Fruit fly (Drosophila melanogaster) whole organism, embryonic: ENCODE measurements around the gene CG42299.

ENCODE experiments used
- BtbVII ChIP-seq: fragments of 200-800 bp; sonication (Bioruptor generic); optimal IDR thresholded peaks from 3 replicates; lab custom pipeline; 2017; ENCODE audit warnings: missing biosample characterization, mild to moderate bottlenecking, missing genetic modification characterization
- Bteb2 ChIP-seq: fragments of 200-800 bp; sonication (Bioruptor generic); optimal IDR thresholded peaks from 2 replicates; lab custom pipeline; 2016; ENCODE audit warnings: missing biosample characterization, missing genetic modification characterization
- CG10431 ChIP-seq: fragments of 200-800 bp; sonication (Bioruptor generic); optimal IDR thresholded peaks from 3 replicates; lab custom pipeline; 2018; ENCODE audit warnings: missing biosample characterization, mild to moderate bottlenecking, missing genetic modification characterization
- CG10462 ChIP-seq: fragments of 200-800 bp; sonication (Bioruptor generic); optimal IDR thresholded peaks from 2 replicates; lab custom pipeline; 2016; ENCODE audit warnings: missing biosample characterization, missing genetic modification characterization
- CG13624 ChIP-seq: fragments of 200-800 bp; sonication (Bioruptor generic); optimal IDR thresholded peaks from 2 replicates; lab custom pipeline; 2016; ENCODE audit warnings: missing biosample characterization, missing genetic modification characterization
- CG14965 ChIP-seq: fragments of 200-800 bp; sonication (Bioruptor generic); optimal IDR thresholded peaks from 2 replicates; lab custom pipeline; 2016; ENCODE audit warnings: missing biosample characterization, missing genetic modification characterization, borderline replicate concordance
- CG1792 ChIP-seq: fragments of 200-800 bp; sonication (Bioruptor generic); optimal IDR thresholded peaks from 2 replicates; lab custom pipeline; 2016; ENCODE audit warnings: missing biosample characterization, missing genetic modification characterization
- CG18011 ChIP-seq: fragments of 200-800 bp; sonication (Bioruptor generic); optimal IDR thresholded peaks from 2 replicates; lab custom pipeline; 2017; ENCODE audit warnings: missing biosample characterization, missing genetic modification characterization, mild to moderate bottlenecking, moderate library complexity, missing genotype
- CG32767 ChIP-seq: fragments of 200-800 bp; sonication (Bioruptor generic); IDR thresholded peaks from 2 replicates; pipeline ENCODE4 v1.3.6; 2022; ENCODE audit warnings: missing biosample characterization, missing genetic modification characterization
- CG3281 ChIP-seq: fragments of 200-800 bp; sonication (Bioruptor generic); optimal IDR thresholded peaks from 3 replicates; lab custom pipeline; 2017; ENCODE audit warnings: missing biosample characterization, mild to moderate bottlenecking, missing genetic modification characterization
- CG3407 ChIP-seq: fragments of 200-800 bp; sonication (Bioruptor generic); optimal IDR thresholded peaks from 2 replicates; lab custom pipeline; 2018; ENCODE audit warnings: missing biosample characterization, mild to moderate bottlenecking, missing genetic modification characterization
- CG4328 ChIP-seq: fragments of 200-800 bp; sonication (Bioruptor generic); optimal IDR thresholded peaks from 3 replicates; lab custom pipeline; 2017; ENCODE audit warnings: missing biosample characterization, missing genetic modification reagents, missing genetic modification characterization
- CG5953 ChIP-seq: fragments of 200-800 bp; sonication (Bioruptor generic); IDR thresholded peaks from 2 replicates; pipeline ENCODE4 v1.3.6; 2022; ENCODE audit warnings: missing biosample characterization, missing genetic modification characterization
- CG6854 ChIP-seq: fragments of 200-800 bp; sonication (Bioruptor generic); optimal IDR thresholded peaks from 3 replicates; lab custom pipeline; 2017; ENCODE audit warnings: missing biosample characterization, mild to moderate bottlenecking, missing genetic modification characterization
- CG9437 ChIP-seq: fragments of 200-800 bp; sonication (Bioruptor generic); optimal IDR thresholded peaks from 2 replicates; lab custom pipeline; 2018; ENCODE audit warnings: missing biosample characterization, mild to moderate bottlenecking, missing genetic modification characterization
- CG9797 ChIP-seq: fragments of 200-800 bp; sonication (Bioruptor generic); optimal IDR thresholded peaks from 3 replicates; lab custom pipeline; 2018; ENCODE audit warnings: missing biosample characterization, mild to moderate bottlenecking, missing genetic modification characterization
- Elba2 ChIP-seq: fragments of 200-800 bp; sonication (Bioruptor generic); optimal IDR thresholded peaks from 3 replicates; lab custom pipeline; 2016; ENCODE audit warnings: missing biosample characterization, missing genetic modification characterization
- Fer1 ChIP-seq: fragments of 200-800 bp; sonication (Bioruptor generic); optimal IDR thresholded peaks from 2 replicates; lab custom pipeline; 2017; ENCODE audit warnings: missing biosample characterization, mild to moderate bottlenecking, missing genetic modification characterization
- Fer3 ChIP-seq: fragments of 200-800 bp; sonication (Bioruptor generic); optimal IDR thresholded peaks from 2 replicates; lab custom pipeline; 2018; ENCODE audit warnings: missing biosample characterization, mild to moderate bottlenecking, missing genetic modification characterization, moderate library complexity
- HHEX ChIP-seq: fragments of 200-800 bp; sonication (Bioruptor generic); optimal IDR thresholded peaks from 3 replicates; lab custom pipeline; 2017; ENCODE audit warnings: missing biosample characterization, mild to moderate bottlenecking, missing genetic modification characterization, missing genetic modification reagents
- Hmx ChIP-seq: fragments of 200-800 bp; sonication (Bioruptor generic); optimal IDR thresholded peaks from 2 replicates; lab custom pipeline; 2016; ENCODE audit warnings: missing biosample characterization, missing genetic modification characterization
- Hr3 ChIP-seq: fragments of 200-800 bp; sonication (Bioruptor generic); optimal IDR thresholded peaks from 3 replicates; lab custom pipeline; 2016; ENCODE audit warnings: missing biosample characterization, missing genetic modification characterization
- Meics ChIP-seq: fragments of 200-800 bp; sonication (Bioruptor generic); optimal IDR thresholded peaks from 2 replicates; lab custom pipeline; 2017; ENCODE audit warnings: missing biosample characterization, mild to moderate bottlenecking, missing genetic modification characterization
- Ptx1 ChIP-seq: fragments of 200-800 bp; sonication (Bioruptor generic); IDR thresholded peaks from 2 replicates; pipeline ENCODE4 v1.3.6; 2022; ENCODE audit warnings: missing biosample characterization, missing genetic modification characterization
- Sox102F ChIP-seq: fragments of 200-800 bp; sonication (Bioruptor generic); optimal IDR thresholded peaks from 2 replicates; lab custom pipeline; 2018; ENCODE audit warnings: missing biosample characterization, mild to moderate bottlenecking, missing genetic modification characterization, moderate library complexity
- Usf ChIP-seq: fragments of 200-800 bp; sonication (Bioruptor generic); optimal IDR thresholded peaks from 2 replicates; lab custom pipeline; 2017; ENCODE audit warnings: missing genotype, missing biosample characterization, missing genetic modification characterization
- ara ChIP-seq: fragments of 200-800 bp; sonication (Bioruptor generic); IDR thresholded peaks from 2 replicates; pipeline ENCODE4 v1.3.6; 2022; ENCODE audit warnings: missing biosample characterization, missing genetic modification characterization
- bbx ChIP-seq: fragments of 200-800 bp; sonication (Bioruptor generic); IDR thresholded peaks from 2 replicates; pipeline ENCODE4 v1.3.6; 2022; ENCODE audit warnings: missing biosample characterization, missing genetic modification characterization; ENCODE audit not compliant: partially characterized antibody
- bcd ChIP-seq: fragments of 200-800 bp; sonication (Bioruptor generic); optimal IDR thresholded peaks from 2 replicates; lab custom pipeline; 2017; ENCODE audit warnings: missing biosample characterization, mild to moderate bottlenecking, missing genetic modification characterization
- bowl ChIP-seq: fragments of 200-800 bp; sonication (Bioruptor generic); IDR thresholded peaks from 2 replicates; pipeline ENCODE4 v1.3.6; 2022; ENCODE audit warnings: missing biosample characterization, missing genetic modification characterization
- br ChIP-seq: fragments of >200 bp; optimal IDR thresholded peaks from 2 replicates; lab custom pipeline; 2017
- cg ChIP-seq: fragments of 200-800 bp; sonication (Bioruptor generic); optimal IDR thresholded peaks from 3 replicates; lab custom pipeline; 2019; ENCODE audit warnings: missing biosample characterization, mild to moderate bottlenecking, missing genetic modification characterization, moderate library complexity
- croc ChIP-seq: fragments of 200-800 bp; sonication (Bioruptor generic); conservative IDR thresholded peaks from 3 replicates; pipeline ENCODE4 v1.3.6; 2022; ENCODE audit warnings: missing biosample characterization, missing genetic modification characterization
- ftz-f1 ChIP-seq: fragments of 200-800 bp; sonication (Bioruptor generic); optimal IDR thresholded peaks from 2 replicates; lab custom pipeline; 2016; ENCODE audit warnings: missing biosample characterization, missing genetic modification characterization
- fu2 ChIP-seq: fragments of 200-800 bp; sonication (Bioruptor generic); optimal IDR thresholded peaks from 2 replicates; lab custom pipeline; 2016; ENCODE audit warnings: missing biosample characterization, missing genetic modification characterization
- gcm ChIP-seq: fragments of 200-800 bp; sonication (Bioruptor generic); optimal IDR thresholded peaks from 2 replicates; lab custom pipeline; 2019; ENCODE audit warnings: missing biosample characterization, mild to moderate bottlenecking, missing genetic modification characterization, moderate library complexity
- jigr1 ChIP-seq: fragments of 200-800 bp; sonication (Bioruptor generic); IDR thresholded peaks from 3 replicates; pipeline ENCODE4 v1.3.6; 2022; ENCODE audit warnings: missing biosample characterization, missing genetic modification characterization
- jing ChIP-seq: fragments of 200-800 bp; sonication (Bioruptor generic); optimal IDR thresholded peaks from 2 replicates; lab custom pipeline; 2018; ENCODE audit warnings: missing biosample characterization, mild to moderate bottlenecking, missing genetic modification characterization
- kah ChIP-seq: fragments of 200-800 bp; sonication (Bioruptor generic); optimal IDR thresholded peaks from 2 replicates; lab custom pipeline; 2018; ENCODE audit warnings: missing biosample characterization, mild to moderate bottlenecking, missing genetic modification characterization
- mirr ChIP-seq: fragments of 200-800 bp; sonication (Bioruptor generic); optimal IDR thresholded peaks from 3 replicates; lab custom pipeline; 2018; ENCODE audit warnings: missing biosample characterization, mild to moderate bottlenecking, missing genetic modification characterization
- nerfin-2 ChIP-seq: fragments of 200-800 bp; sonication (Bioruptor generic); IDR thresholded peaks from 2 replicates; pipeline ENCODE4 v1.3.6; 2022; ENCODE audit warnings: missing biosample characterization, missing genetic modification characterization; ENCODE audit not compliant: partially characterized antibody
- odd ChIP-seq: fragments of 200-800 bp; sonication (Bioruptor generic); optimal IDR thresholded peaks from 2 replicates; lab custom pipeline; 2017; ENCODE audit warnings: missing biosample characterization, mild to moderate bottlenecking, missing genetic modification characterization
- otp ChIP-seq: fragments of 200-800 bp; sonication (Bioruptor generic); IDR thresholded peaks from 3 replicates; pipeline ENCODE4, ENCODE4 v1.3.6; 2022; ENCODE audit warnings: missing biosample characterization, missing genetic modification characterization
- pzg ChIP-seq: fragments of 200-800 bp; sonication (Bioruptor generic); optimal IDR thresholded peaks from 3 replicates; lab custom pipeline; 2018; ENCODE audit warnings: missing biosample characterization, mild to moderate bottlenecking, missing genetic modification characterization, moderate library complexity
- rib ChIP-seq: fragments of 200-800 bp; sonication (Bioruptor generic); IDR thresholded peaks from 2 replicates; pipeline ENCODE4 v1.3.6; 2022; ENCODE audit warnings: missing biosample characterization, missing genetic modification characterization
- sc ChIP-seq, 3 experiments: fragments of >200 bp in 2 of 3; fragments of 200-800 bp in 1 of 3; sonication (Bioruptor generic) in 1 of 3; optimal IDR thresholded peaks; 2 replicates in 2 of 3; 3 replicates in 1 of 3; lab custom pipeline; 2017; ENCODE audit warnings: mild to moderate bottlenecking in 1 of 3, missing biosample characterization in 1 of 3, missing genetic modification characterization in 1 of 3, missing genetic modification reagents in 1 of 3
- sens ChIP-seq: fragments of 200-800 bp; sonication (Bioruptor generic); peaks from one replicate; lab custom pipeline; 2016; ENCODE audit warnings: missing biosample characterization, missing genetic modification characterization
- sqz ChIP-seq: fragments of 200-800 bp; sonication (Bioruptor generic); optimal IDR thresholded peaks from 3 replicates; lab custom pipeline; 2018; ENCODE audit warnings: missing biosample characterization, mild to moderate bottlenecking, missing genetic modification characterization
- tna ChIP-seq: fragments of 200-800 bp; sonication (Bioruptor generic); IDR thresholded peaks from 2 replicates; pipeline ENCODE4 v1.3.6; 2022; ENCODE audit warnings: missing biosample characterization, missing genetic modification characterization; ENCODE audit not compliant: partially characterized antibody
- unc-4 ChIP-seq: fragments of 200-800 bp; sonication (Bioruptor generic); IDR thresholded peaks from 2 replicates; pipeline ENCODE4 v1.3.6; 2022; ENCODE audit warnings: missing biosample characterization, missing genetic modification characterization; ENCODE audit not compliant: partially characterized antibody
- yki ChIP-seq: fragments of >200 bp; optimal IDR thresholded peaks from 3 replicates; lab custom pipeline; 2018

The CG42299 gene

DNA sequence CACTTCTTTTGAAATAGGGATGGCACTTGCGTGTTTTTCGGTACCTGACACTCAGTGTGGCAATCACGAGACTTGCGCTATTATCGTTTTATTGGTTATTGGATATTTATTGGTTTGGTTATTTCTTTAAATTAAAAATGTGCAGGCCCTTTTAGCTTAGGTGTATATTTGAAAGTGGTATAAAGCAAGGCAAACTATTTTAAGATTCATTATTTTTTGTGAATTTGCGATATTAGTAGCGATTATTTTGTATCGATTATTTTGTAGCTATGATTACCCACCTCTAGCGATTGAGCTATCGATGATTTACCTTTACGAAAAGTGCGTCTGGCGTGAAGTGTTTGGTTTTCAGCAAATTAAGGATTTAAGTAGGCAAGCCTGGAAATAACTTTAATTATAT, 7.4 kb upstream of the CG42299 start, which contains the start of the genes CG9215 and CG8097 (continued):
- TF ChIP-seq CG14965 (GFP tag; lab: Kevin White, UChicago) (no peak), CG1792 (GFP tag; lab: Kevin White, UChicago) (peak; percentile 25), Fer1 (GFP tag; lab: Kevin White, UChicago) (peak; percentile 27), Ptx1 (GFP tag; lab: Robert Waterston, UW) (peak; percentile 25; the same call in 1 of the 2 replicates), bcd (GFP tag; lab: Kevin White, UChicago) (no peak), Meics (GFP tag; lab: Kevin White, UChicago) (no peak), CG18011 (peak; percentile 8), nerfin-2 (GFP tag; lab: Robert Waterston, UW) (peak; percentile 94), gcm (GFP tag; lab: Kevin White, UChicago) (no peak), fu2 (GFP tag; lab: Kevin White, UChicago) (peak; percentile 36), sc (optimal IDR thresholded peaks at IDR 0.05; lab: Kevin White, UChicago) (no peak), sc (GFP tag; optimal IDR thresholded peaks at IDR 0.05; lab: Kevin White, UChicago) (no peak), unc-4 (GFP tag; lab: Robert Waterston, UW) (peak; percentile 97), CG3407 (GFP tag; lab: Kevin White, UChicago) (no peak), Usf (GFP tag; lab: Kevin White, UChicago) (no peak), sens (GFP tag; lab: Kevin White, UChicago) (peak; percentile 88), Hr3 (GFP tag; lab: Kevin White, UChicago) (no peak), croc (no peak), CG9797 (GFP tag; lab: Kevin White, UChicago) (peak; percentile 31), CG6854 (GFP tag; lab: Kevin White, UChicago) (no peak), CG4328 (GFP tag; lab: Kevin White, UChicago) (no peak), CG10431 (GFP tag; lab: Kevin White, UChicago) (no peak), ftz-f1 (GFP tag; lab: Kevin White, UChicago) (no peak), jing (no peak), tna (GFP tag; lab: Robert Waterston, UW) (peak; percentile 82), jigr1 (no peak), odd (no peak), CG3281 (no peak), Fer3 (no peak), CG32767 (GFP tag; lab: Robert Waterston, UW) (no peak), Elba2 (no peak), cg (GFP tag; lab: Kevin White, UChicago) (no peak), CG10462 (GFP tag; lab: Kevin White, UChicago) (peak; percentile 4), rib (GFP tag; lab: Robert Waterston, UW) (no peak), CG13624 (GFP tag; lab: Kevin White, UChicago) (peak; percentile 47), ara (GFP tag; lab: Robert Waterston, UW) (no peak), bowl (GFP tag; lab: Robert Waterston, UW) (no peak), mirr (GFP tag; lab: Kevin White, UChicago) (no peak), Bteb2 (peak; percentile 39), sqz (no peak), Sox102F (GFP tag; lab: Kevin White, UChicago) (no peak), CG9437 (GFP tag; lab: Kevin White, UChicago) (peak; percentile 61), yki (lab: Kevin White, UChicago) (no peak), pzg (GFP tag; lab: Kevin White, UChicago) (peak; percentile 59), bbx (GFP tag; lab: Robert Waterston, UW) (peak; percentile 83), HHEX (GFP tag; lab: Kevin White, UChicago) (no peak), kah (no peak), br (no peak), Hmx (GFP tag; lab: Kevin White, UChicago) (no peak), BtbVII (GFP tag; lab: Kevin White, UChicago) (no peak), otp (GFP tag; lab: Robert Waterston, UW) (no peak), CG5953 (GFP tag; lab: Robert Waterston, UW) (no peak)
